Fruit fly (Drosophila melanogaster) whole organism, embryonic: ENCODE measurements around the gene CG5181.

ENCODE experiments used
- ATbp ChIP-seq: fragments of 200-800 bp; sonication (Bioruptor generic); optimal IDR thresholded peaks from 2 replicates; lab custom pipeline; 2017; ENCODE audit warnings: missing biosample characterization, mild to moderate bottlenecking, missing genetic modification characterization, missing genetic modification reagents
- Adf1 ChIP-seq: fragments of 200-800 bp; sonication (Bioruptor generic); IDR thresholded peaks from 2 replicates; pipeline ENCODE4 v1.3.6; 2022; ENCODE audit warnings: missing biosample characterization, missing genetic modification characterization
- Atf3 ChIP-seq: fragments of 200-800 bp; sonication (Bioruptor generic); optimal IDR thresholded peaks from 3 replicates; lab custom pipeline; 2016; ENCODE audit warnings: missing biosample characterization, missing genetic modification characterization
- Bgb ChIP-seq: fragments of 200-800 bp; sonication (Bioruptor generic); IDR thresholded peaks from 2 replicates; pipeline ENCODE4 v1.3.6; 2022; ENCODE audit warnings: missing biosample characterization, missing genetic modification characterization; ENCODE audit not compliant: partially characterized antibody
- CG10366 ChIP-seq: fragments of 200-800 bp; sonication (Bioruptor generic); IDR thresholded peaks from 2 replicates; pipeline ENCODE4 v1.3.6; 2022; ENCODE audit warnings: missing biosample characterization, missing genetic modification characterization
- CG11696 ChIP-seq: fragments of 200-800 bp; sonication (Bioruptor generic); IDR thresholded peaks from 2 replicates; pipeline ENCODE4 v1.3.6; 2022; ENCODE audit warnings: missing biosample characterization, missing genetic modification characterization
- CG1233 ChIP-seq: fragments of 200-800 bp; sonication (Bioruptor generic); optimal IDR thresholded peaks from 4 replicates; lab custom pipeline; 2018; ENCODE audit warnings: missing biosample characterization, mild to moderate bottlenecking, missing genetic modification characterization
- CG12391 ChIP-seq: fragments of 200-800 bp; sonication (Bioruptor generic); optimal IDR thresholded peaks from 3 replicates; lab custom pipeline; 2018; ENCODE audit warnings: missing biosample characterization, mild to moderate bottlenecking, missing genetic modification characterization, moderate library complexity
- CG14860 ChIP-seq: fragments of 200-800 bp; sonication (Bioruptor generic); IDR thresholded peaks from 3 replicates; pipeline ENCODE4 v1.3.6; 2022; ENCODE audit warnings: missing biosample characterization, missing genetic modification characterization; ENCODE audit not compliant: partially characterized antibody
- CG16813 ChIP-seq: fragments of 200-800 bp; sonication (Bioruptor generic); IDR thresholded peaks from 3 replicates; pipeline ENCODE4 v1.3.6; 2022; ENCODE audit warnings: missing biosample characterization, missing genetic modification characterization; ENCODE audit not compliant: partially characterized antibody
- CG17186 ChIP-seq: fragments of 200-800 bp; sonication (Bioruptor generic); optimal IDR thresholded peaks from 3 replicates; lab custom pipeline; 2017; ENCODE audit warnings: missing biosample characterization, missing genetic modification reagents, missing genetic modification characterization
- CG1832 ChIP-seq: fragments of 200-800 bp; sonication (Bioruptor generic); optimal IDR thresholded peaks from 2 replicates; lab custom pipeline; 2017; ENCODE audit warnings: missing biosample characterization, mild to moderate bottlenecking, missing genetic modification characterization, inconsistent platforms
- CG2116 ChIP-seq: fragments of 200-800 bp; sonication (Bioruptor generic); optimal IDR thresholded peaks from 3 replicates; lab custom pipeline; 2018; ENCODE audit warnings: missing biosample characterization, mild to moderate bottlenecking, missing genetic modification characterization
- CG30403 ChIP-seq: fragments of 200-800 bp; sonication (Bioruptor generic); optimal IDR thresholded peaks from 3 replicates; lab custom pipeline; 2016; ENCODE audit warnings: missing biosample characterization, missing genetic modification characterization
- CG32772 ChIP-seq: fragments of 200-800 bp; sonication (Bioruptor generic); IDR thresholded peaks from 2 replicates; pipeline ENCODE4 v1.3.6; 2022; ENCODE audit warnings: missing biosample characterization, missing genetic modification characterization
- CG4617 ChIP-seq: fragments of 200-800 bp; sonication (Bioruptor generic); optimal IDR thresholded peaks from 3 replicates; lab custom pipeline; 2016; ENCODE audit warnings: missing biosample characterization, missing genetic modification characterization, borderline replicate concordance
- CG6272 ChIP-seq: fragments of 200-800 bp; sonication (Bioruptor generic); IDR thresholded peaks from 2 replicates; pipeline ENCODE4 v1.3.6; 2022; ENCODE audit warnings: missing biosample characterization, missing genetic modification characterization
- CG7372 ChIP-seq: fragments of 200-800 bp; sonication (Bioruptor generic); IDR thresholded peaks from 2 replicates; pipeline ENCODE4 v1.3.6; 2022; ENCODE audit warnings: missing biosample characterization, missing genetic modification characterization
- CG7556 ChIP-seq: fragments of 200-800 bp; sonication (Bioruptor generic); optimal IDR thresholded peaks from 2 replicates; lab custom pipeline; 2017; ENCODE audit warnings: missing biosample characterization, mild to moderate bottlenecking, missing genetic modification characterization
- CG7987 ChIP-seq: fragments of 200-800 bp; sonication (Bioruptor generic); optimal IDR thresholded peaks from 2 replicates; lab custom pipeline; 2018; ENCODE audit warnings: missing biosample characterization, mild to moderate bottlenecking, missing genetic modification characterization, moderate library complexity
- CG9727 ChIP-seq: fragments of 200-800 bp; sonication (Bioruptor generic); optimal IDR thresholded peaks from 3 replicates; lab custom pipeline; 2017; ENCODE audit warnings: missing biosample characterization, mild to moderate bottlenecking, missing genetic modification characterization
- CkIIα-i1 ChIP-seq: fragments of 200-800 bp; sonication (Bioruptor generic); IDR thresholded peaks from 2 replicates; pipeline ENCODE4 v1.3.6; 2022; ENCODE audit warnings: missing biosample characterization, missing genetic modification characterization
- Dad ChIP-seq: fragments of 200-800 bp; sonication (Bioruptor generic); optimal IDR thresholded peaks from 3 replicates; lab custom pipeline; 2016; ENCODE audit warnings: missing biosample characterization, missing genetic modification characterization
- Hand ChIP-seq: fragments of 200-800 bp; sonication (Bioruptor generic); optimal IDR thresholded peaks from 2 replicates; lab custom pipeline; 2017; ENCODE audit warnings: mild to moderate bottlenecking, missing biosample characterization, missing genetic modification reagents, missing genetic modification characterization
- HmgD ChIP-seq: fragments of 200-800 bp; sonication (Bioruptor generic); optimal IDR thresholded peaks from 3 replicates; lab custom pipeline; 2016; ENCODE audit warnings: missing biosample characterization, missing genetic modification characterization
- Hsf ChIP-seq: fragments of 200-800 bp; sonication (Bioruptor generic); optimal IDR thresholded peaks from 3 replicates; lab custom pipeline; 2016; ENCODE audit warnings: missing biosample characterization, missing genetic modification characterization
- Mrtf ChIP-seq: fragments of 200-800 bp; sonication (Bioruptor generic); IDR thresholded peaks from 3 replicates; pipeline ENCODE4 v1.3.6; 2022; ENCODE audit warnings: missing biosample characterization, missing genetic modification characterization
- Nf-YA ChIP-seq: fragments of 200-800 bp; sonication (Bioruptor generic); IDR thresholded peaks from 2 replicates; pipeline ENCODE4 v1.3.6; 2022; ENCODE audit warnings: missing biosample characterization, missing genetic modification characterization
- Sry-β ChIP-seq: fragments of 200-800 bp; sonication (Bioruptor generic); optimal IDR thresholded peaks from 2 replicates; lab custom pipeline; 2018; ENCODE audit warnings: missing biosample characterization, mild to moderate bottlenecking, missing genetic modification characterization, moderate library complexity
- TFAM ChIP-seq: fragments of 200-800 bp; sonication (Bioruptor generic); optimal IDR thresholded peaks from 2 replicates; lab custom pipeline; 2017; ENCODE audit warnings: missing biosample characterization, missing genetic modification characterization, inconsistent platforms
- Tbp ChIP-seq: fragments of >200 bp; optimal IDR thresholded peaks from 2 replicates; lab custom pipeline; 2018; ENCODE audit warnings: missing biosample characterization, missing genetic modification characterization
- Xbp1 ChIP-seq: fragments of 200-800 bp; sonication (Bioruptor generic); optimal IDR thresholded peaks from 3 replicates; lab custom pipeline; 2016; ENCODE audit warnings: missing biosample characterization, mild to moderate bottlenecking, missing genetic modification characterization
- amos ChIP-seq: fragments of 200-800 bp; sonication (Bioruptor generic); IDR thresholded peaks from 2 replicates; pipeline ENCODE4 v1.3.6; 2022; ENCODE audit warnings: missing biosample characterization, missing genetic modification characterization; ENCODE audit not compliant: partially characterized antibody
- bsh ChIP-seq, 2 experiments: fragments of 200-800 bp; sonication (Bioruptor generic); optimal IDR thresholded peaks; 2 replicates each; lab custom pipeline; 2017 to 2018; ENCODE audit warnings: mild to moderate bottlenecking in 2 of 2, missing biosample characterization in 2 of 2, missing genetic modification characterization in 2 of 2, moderate library complexity in 1 of 2
- ci ChIP-seq: fragments of 200-800 bp; sonication (Bioruptor generic); IDR thresholded peaks from 3 replicates; pipeline ENCODE4 v1.3.6; 2022; ENCODE audit warnings: missing biosample characterization, missing genetic modification characterization
- cwo ChIP-seq: fragments of 200-800 bp; sonication (Bioruptor generic); optimal IDR thresholded peaks from 3 replicates; lab custom pipeline; 2017; ENCODE audit warnings: missing biosample characterization, missing genetic modification characterization, mild to moderate bottlenecking, moderate library complexity, missing genetic modification reagents
- ftz-f1 ChIP-seq: fragments of 200-800 bp; sonication (Bioruptor generic); optimal IDR thresholded peaks from 2 replicates; lab custom pipeline; 2016; ENCODE audit warnings: missing biosample characterization, missing genetic modification characterization
- grn ChIP-seq: fragments of 200-800 bp; sonication (Bioruptor generic); optimal IDR thresholded peaks from 3 replicates; lab custom pipeline; 2017; ENCODE audit warnings: missing biosample characterization, missing genetic modification characterization
- insv ChIP-seq, 2 experiments: fragments of 200-800 bp; sonication (Bioruptor generic); optimal IDR thresholded peaks; 3 replicates each; lab custom pipeline; 2016 to 2018; ENCODE audit warnings: missing biosample characterization in 2 of 2, missing genetic modification characterization in 2 of 2
- lmd ChIP-seq: fragments of 200-800 bp; sonication (Bioruptor generic); IDR thresholded peaks from 2 replicates; pipeline ENCODE4 v1.3.6; 2022; ENCODE audit warnings: missing biosample characterization, missing genetic modification characterization
- lola ChIP-seq, 3 experiments: fragments of >200 bp in 2 of 3; fragments of 200-800 bp in 1 of 3; sonication (Bioruptor generic) in 1 of 3; optimal IDR thresholded peaks; 2 replicates each; lab custom pipeline; 2017 to 2019; ENCODE audit warnings: missing biosample characterization in 3 of 3, missing genetic modification characterization in 3 of 3, mild to moderate bottlenecking in 1 of 3, moderate library complexity in 1 of 3
- sens ChIP-seq: fragments of 200-800 bp; sonication (Bioruptor generic); peaks from one replicate; lab custom pipeline; 2016; ENCODE audit warnings: missing biosample characterization, missing genetic modification characterization
- shn ChIP-seq: fragments of 200-800 bp; sonication (Bioruptor generic); optimal IDR thresholded peaks from 3 replicates; lab custom pipeline; 2016; ENCODE audit warnings: missing biosample characterization, missing genetic modification characterization
- slbo ChIP-seq: fragments of 200-800 bp; sonication (Bioruptor generic); IDR thresholded peaks from 2 replicates; pipeline ENCODE4 v1.3.6; 2022; ENCODE audit warnings: missing biosample characterization, missing genetic modification characterization
- slp2 ChIP-seq: fragments of 200-800 bp; sonication (Bioruptor generic); optimal IDR thresholded peaks from 2 replicates; lab custom pipeline; 2016; ENCODE audit warnings: missing biosample characterization, missing genetic modification characterization
- ssp ChIP-seq: fragments of 200-800 bp; sonication (Bioruptor generic); IDR thresholded peaks from 2 replicates; pipeline ENCODE4 v1.3.6; 2022; ENCODE audit warnings: missing biosample characterization, missing genetic modification characterization
- stwl ChIP-seq: fragments of 200-800 bp; sonication (Bioruptor generic); optimal IDR thresholded peaks from 3 replicates; lab custom pipeline; 2018; ENCODE audit warnings: missing biosample characterization, mild to moderate bottlenecking, missing genetic modification characterization, moderate library complexity
- unpg ChIP-seq: fragments of 200-800 bp; sonication (Bioruptor generic); optimal IDR thresholded peaks from 3 replicates; lab custom pipeline; 2018; ENCODE audit warnings: missing biosample characterization, mild to moderate bottlenecking, missing genetic modification characterization, moderate library complexity
- yki ChIP-seq: fragments of >200 bp; optimal IDR thresholded peaks from 3 replicates; lab custom pipeline; 2018
- zen ChIP-seq: fragments of 200-800 bp; sonication (Bioruptor generic); optimal IDR thresholded peaks from 3 replicates; lab custom pipeline; 2018; ENCODE audit warnings: missing biosample characterization, mild to moderate bottlenecking, missing genetic modification characterization, moderate library complexity

The CG5181 gene

dm6 chr2L:7434737-7435356 lies 25.2 kb upstream of the CG5181 start (continued):
- TF ChIP-seq Tbp (GFP tag; lab: Kevin White, UChicago) (no peak), Hsf (GFP tag; lab: Kevin White, UChicago) (no peak), CG1832 (no peak), CG14860 (GFP tag; lab: Robert Waterston, UW) (no peak), Dad (no peak), Nf-YA (GFP tag; lab: Robert Waterston, UW) (no peak; the same call in 1 of the 2 replicates), ftz-f1 (no peak), CkIIα-i1 (GFP tag; lab: Robert Waterston, UW) (no peak), CG7556 (GFP tag; lab: Kevin White, UChicago) (peak; percentile 44), HmgD (GFP tag; lab: Kevin White, UChicago) (no peak), Bgb (GFP tag; lab: Robert Waterston, UW) (no peak), CG9727 (GFP tag; lab: Kevin White, UChicago) (no peak), slbo (GFP tag; lab: Robert Waterston, UW) (peak; percentile 79), grn (GFP tag; lab: Kevin White, UChicago) (no peak), CG12391 (tag; lab: Kevin White, UChicago) (peak; percentile 35), Mrtf (GFP tag; lab: Robert Waterston, UW) (no peak), CG6272 (GFP tag; lab: Robert Waterston, UW) (no peak), sens (peak; percentile 26), CG11696 (GFP tag; lab: Robert Waterston, UW) (no peak), slp2 (GFP tag; lab: Kevin White, UChicago) (no peak), Sry-β (GFP tag; lab: Kevin White, UChicago) (no peak), TFAM (no peak), ssp (GFP tag; lab: Robert Waterston, UW) (no peak), CG7987 (GFP tag; lab: Kevin White, UChicago) (no peak), lola (GFP tag; optimal IDR thresholded peaks at IDR 0.05; lab: Kevin White, UChicago) (no peak), CG32772 (GFP tag; lab: Robert Waterston, UW) (peak; percentile 40), Xbp1 (GFP tag; lab: Kevin White, UChicago) (peak; percentile 66), insv (GFP tag; optimal IDR thresholded peaks at IDR 0.05; lab: Kevin White, UChicago) (no peak), CG17186 (GFP tag; lab: Kevin White, UChicago) (no peak), stwl (no peak), CG2116 (no peak), lmd (peak; percentile 61), CG16813 (GFP tag; lab: Robert Waterston, UW) (no peak), Adf1 (GFP tag; lab: Robert Waterston, UW) (no peak), ci (GFP tag; lab: Robert Waterston, UW) (no peak), shn (GFP tag; lab: Kevin White, UChicago) (no peak), yki (lab: Kevin White, UChicago) (no peak), zen (tag; lab: Kevin White, UChicago) (no peak), bsh (GFP tag; optimal IDR thresholded peaks at IDR 0.05; lab: Kevin White, UChicago) (peak; percentile 26 to 45), amos (no peak), Atf3 (no peak), Hand (peak; percentile 11), CG4617 (GFP tag; lab: Kevin White, UChicago) (no peak), CG7372 (GFP tag; lab: Robert Waterston, UW) (peak; percentile 55; the same call in 1 of the 2 replicates), CG30403 (GFP tag; lab: Kevin White, UChicago) (peak; percentile 27), ATbp (GFP tag; lab: Kevin White, UChicago) (no peak), cwo (peak; percentile 35), CG10366 (GFP tag; lab: Robert Waterston, UW) (peak; percentile 14; the same call in 1 of the 2 replicates), unpg (GFP tag; lab: Kevin White, UChicago) (peak; percentile 8), CG1233 (GFP tag; lab: Kevin White, UChicago) (no peak)
